Worm (Caenorhabditis elegans) whole organism, midembryonic: Measurements from ENCODE around the gene col-94.

ENCODE experiments used
- T22C8.4 ChIP-seq: fragments of 200-800 bp; sonication (Bioruptor generic); IDR thresholded peaks from 2 replicates; pipeline ENCODE4 v1.3.6; 2022; ENCODE audit warnings: missing genetic modification characterization, missing compliant biosample characterization
- cog-1 ChIP-seq: sonication (generic microtip); optimal IDR thresholded peaks from 2 replicates; lab custom pipeline; 2016; ENCODE audit warnings: missing genetic modification characterization, missing compliant biosample characterization
- flt-1 ChIP-seq: fragments of 200-800 bp; sonication (Bioruptor generic); IDR thresholded peaks from 2 replicates; pipeline ENCODE4 v1.3.6; 2022; ENCODE audit warnings: missing genetic modification characterization, missing compliant biosample characterization
- klf-2 ChIP-seq: fragments of 200-800 bp; sonication (Bioruptor generic); conservative IDR thresholded peaks from 2 replicates; pipeline ENCODE4 v1.3.6; 2022; ENCODE audit warnings: missing genetic modification reagents, missing genetic modification characterization, missing compliant biosample characterization
- med-1 ChIP-seq: sonication (generic microtip); optimal IDR thresholded peaks from 2 replicates; lab custom pipeline; 2017; ENCODE audit warnings: missing genetic modification characterization, mild to moderate bottlenecking, missing compliant biosample characterization, antibody characterized with exemption, missing genetic modification reagents; ENCODE audit not compliant: insufficient read depth
- ztf-23 ChIP-seq: fragments of 200-800 bp; sonication (Bioruptor generic); IDR thresholded peaks from 2 replicates; pipeline ENCODE4 v1.3.6; 2022; ENCODE audit warnings: missing genetic modification reagents, missing genetic modification characterization, missing compliant biosample characterization
- ztf-29 ChIP-seq: fragments of 200-800 bp; sonication (Bioruptor generic); IDR thresholded peaks from 2 replicates; pipeline ENCODE4 v1.3.6; 2022; ENCODE audit warnings: missing genetic modification reagents, missing genetic modification characterization, missing compliant biosample characterization

DNA sequence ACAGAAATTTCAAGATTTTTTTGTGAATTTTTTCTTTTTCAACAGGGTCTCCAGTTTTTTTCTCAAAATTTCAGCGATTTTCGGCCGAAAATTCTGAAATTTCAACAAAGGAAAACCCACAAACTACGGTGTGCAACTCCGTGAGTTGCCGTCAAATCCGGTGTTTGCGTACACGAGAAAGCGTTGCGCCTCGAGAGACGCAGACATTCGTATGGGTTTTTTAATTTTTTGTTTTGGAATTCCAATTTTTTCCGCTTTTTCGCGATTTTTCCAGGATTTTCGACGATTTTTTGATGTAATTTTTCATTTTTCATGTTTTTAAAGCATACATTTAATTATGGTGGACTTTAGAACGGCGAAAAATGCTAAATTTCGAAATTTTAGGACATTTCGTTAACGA lies 48.5 kb upstream of the col-94 start:
- TF ChIP-seq flt-1 (GFP tag; lab: Robert Waterston, UW) (peak; percentile 72), ztf-23 (GFP tag; lab: Robert Waterston, UW) (peak; percentile 58; the same call in 1 of the 2 replicates), ztf-29 (GFP tag; lab: Robert Waterston, UW) (no peak), T22C8.4 (no peak), cog-1 (tag; lab: Kevin White, UChicago) (no peak), med-1 (GFP tag; lab: Kevin White, UChicago) (no peak), klf-2 (no peak)
